Fruit fly (Drosophila melanogaster): Measurements from ENCODE around the gene pn.

DNA sequence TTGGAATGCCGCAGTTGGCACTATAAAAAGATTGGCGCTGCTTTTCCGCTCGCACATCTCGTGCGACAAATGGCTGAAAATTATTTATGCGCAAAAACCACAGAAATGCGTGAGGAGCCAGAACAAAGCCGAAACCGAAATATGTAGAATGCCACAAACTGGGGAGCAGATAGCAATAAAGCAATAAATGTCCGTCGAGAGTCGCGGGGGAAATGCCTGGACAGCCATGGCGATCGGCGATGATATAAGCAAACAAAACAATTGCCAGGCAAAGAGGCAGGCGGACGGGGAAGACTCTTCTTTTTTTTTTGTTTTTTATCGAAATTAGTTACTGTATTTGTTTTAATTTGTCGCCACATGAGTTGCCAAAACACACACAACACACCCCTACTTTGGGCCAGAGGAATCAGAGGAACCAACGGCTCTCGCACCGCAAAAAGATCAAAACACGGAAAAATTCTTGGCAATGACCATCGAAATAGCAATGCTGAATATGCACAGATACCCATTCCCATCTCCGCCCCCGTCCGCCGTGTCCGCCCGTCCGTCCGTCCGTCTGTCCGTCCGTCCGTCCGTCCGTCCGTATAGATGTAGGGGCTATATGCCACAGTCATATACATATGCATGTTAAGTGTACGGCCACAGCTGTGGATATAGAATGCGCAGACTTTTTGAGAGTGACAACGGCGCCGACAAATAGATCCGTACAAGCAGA lies 12.4 kb upstream of the pn start:
- TF ChIP-seq ss (GFP tag; optimal IDR thresholded peaks at IDR 0.05) (no peak), salr (GFP tag; optimal IDR thresholded peaks at IDR 0.05) (no peak), vri (GFP tag; optimal IDR thresholded peaks at IDR 0.05) (no peak), dsx (GFP tag; optimal IDR thresholded peaks at IDR 0.05; ENCODE audit: poor library complexity, severe bottlenecking) (no peak)

Measured in whole organism, prepupa.